Fruit fly (Drosophila melanogaster) whole organism, pupa: ENCODE measurements around the gene CG3529.

Source experiments
- CG14655 ChIP-seq: fragments of 200-800 bp; sonication (Bioruptor generic); optimal IDR thresholded peaks from 3 replicates; lab custom pipeline; 2017; ENCODE audit warnings: mild to moderate bottlenecking, missing biosample characterization, missing genetic modification reagents, missing genetic modification characterization
- D1 ChIP-seq: fragments of 200-800 bp; sonication (Bioruptor generic); optimal IDR thresholded peaks from 2 replicates; lab custom pipeline; 2018; ENCODE audit warnings: missing biosample characterization, mild to moderate bottlenecking, missing genetic modification characterization, moderate library complexity
- Pif1A ChIP-seq: fragments of 200-800 bp; sonication (Bioruptor generic); optimal IDR thresholded peaks from 3 replicates; lab custom pipeline; 2016; ENCODE audit warnings: missing biosample characterization, missing genetic modification characterization

- TF ChIP-seq Pif1A (GFP tag; lab: Kevin White, UChicago) (no peak), D1 (tag; lab: Kevin White, UChicago) (no peak), CG14655 (GFP tag; lab: Kevin White, UChicago) (no peak)
These were observed 48.6 kb upstream of the CG3529 start for dm6 chr3L:9398028-9398427.
